Worm (Caenorhabditis elegans) whole organism, L3 larva: ENCODE data around the gene atl-1.

ENCODE experiments used
- elt-2 ChIP-seq: sonication (generic microtip); optimal IDR thresholded peaks from 2 replicates; lab custom pipeline; 2016; ENCODE audit warnings: missing genetic modification reagents, mild to moderate bottlenecking, missing genetic modification characterization, missing compliant biosample characterization
- jun-1 ChIP-seq: fragments of 150-350 bp; optimal IDR thresholded peaks from 2 replicates; lab custom pipeline; 2014; ENCODE audit warnings: missing biosample characterization, missing genetic modification reagents, missing genetic modification characterization
- lin-39 ChIP-seq: fragments of 150-350 bp; optimal IDR thresholded peaks from 2 replicates; lab custom pipeline; 2018; ENCODE audit warnings: missing biosample characterization, missing genetic modification reagents, missing genetic modification characterization
- nfya-1 ChIP-seq: sonication (generic microtip); optimal IDR thresholded peaks from 2 replicates; lab custom pipeline; 2017; ENCODE audit warnings: missing genetic modification characterization, mild to moderate bottlenecking, missing compliant biosample characterization, antibody characterized with exemption, moderate library complexity; ENCODE audit not compliant: insufficient read depth
- nhr-12 ChIP-seq: fragments of 150-350 bp; optimal IDR thresholded peaks from 2 replicates; lab custom pipeline; 2014; ENCODE audit warnings: missing biosample characterization, missing genetic modification characterization
- nhr-67 ChIP-seq: fragments of 150-350 bp; optimal IDR thresholded peaks from 2 replicates; lab custom pipeline; 2014; ENCODE audit warnings: missing biosample characterization, missing genetic modification characterization
- unc-39 ChIP-seq: sonication (generic microtip); optimal IDR thresholded peaks from 4 replicates; lab custom pipeline; 2017; ENCODE audit warnings: missing biosample characterization, missing genetic modification characterization
- unc-62 ChIP-seq: fragments of 150-350 bp; sonication (generic microtip); optimal IDR thresholded peaks from 4 replicates; lab custom pipeline; 2014; ENCODE audit warnings: missing biosample characterization, missing genetic modification reagents, missing genetic modification characterization

- TF ChIP-seq lin-39 (tag; lab: Kevin White, UChicago) (no peak), nhr-12 (tag; lab: Kevin White, UChicago) (no peak), unc-62 (GFP tag; lab: Kevin White, UChicago) (no peak), jun-1 (no peak), unc-39 (tag; lab: Kevin White, UChicago) (no peak), nhr-67 (tag; lab: Kevin White, UChicago) (no peak), elt-2 (tag; lab: Kevin White, UChicago) (no peak), nfya-1 (tag; lab: Kevin White, UChicago) (no peak)
These were observed 47.3 kb upstream of the atl-1 start, which contains the start of gene ZK287.7 for ce11 chrV:9692649-9693112.
